Fruit fly (Drosophila melanogaster) S2 (cell line): Measurements from ENCODE around the gene kkv.

Experiments
- CG8478 ChIP-seq: fragments of >200 bp; optimal IDR thresholded peaks from 2 replicates; lab custom pipeline; 2018
- CTCF ChIP-seq, 2 experiments: fragments of >200 bp; optimal IDR thresholded peaks; 2 replicates each; lab custom pipeline; 2018

Gene kkv

dm6 chr3R:5392621-5393020 lies at the start of gene kkv:
TSS of gene kkv (minus strand) at chr3R:5392866.
- no peak for TF ChIP-seq CG8478
- TF ChIP-seq CTCF (optimal IDR thresholded peaks at IDR 0.05; lab: Kevin White, UChicago) = no peak

- TF ChIP-seq CG8478 (no peak), CTCF (optimal IDR thresholded peaks at IDR 0.05; lab: Kevin White, UChicago) (no peak)
These were observed 46.1 kb upstream of the kkv start for dm6 chr3R:5438750-5439149.

DNA sequence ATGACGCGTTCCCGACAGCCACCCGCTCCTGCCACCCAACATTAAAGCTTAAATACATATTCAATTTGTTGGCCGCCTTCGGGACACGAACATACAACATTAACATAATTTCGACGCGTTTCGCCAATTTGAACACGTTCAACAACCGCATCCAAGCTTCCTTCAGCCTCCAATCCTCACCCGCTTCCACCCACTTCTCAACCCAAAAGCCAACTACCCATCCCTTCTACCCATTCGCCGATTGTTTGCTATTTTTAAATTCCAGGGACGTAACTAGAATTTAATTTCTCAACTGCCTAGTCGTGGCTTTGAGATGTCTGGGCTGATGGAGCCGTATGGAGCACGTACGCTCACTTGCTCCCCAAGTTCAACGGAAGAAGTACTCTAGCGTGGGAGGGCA lies 37.1 kb upstream of the kkv start:
- TF ChIP-seq CTCF (optimal IDR thresholded peaks at IDR 0.05; lab: Kevin White, UChicago) = no peak
- TF ChIP-seq CG8478 = no peak

DNA sequence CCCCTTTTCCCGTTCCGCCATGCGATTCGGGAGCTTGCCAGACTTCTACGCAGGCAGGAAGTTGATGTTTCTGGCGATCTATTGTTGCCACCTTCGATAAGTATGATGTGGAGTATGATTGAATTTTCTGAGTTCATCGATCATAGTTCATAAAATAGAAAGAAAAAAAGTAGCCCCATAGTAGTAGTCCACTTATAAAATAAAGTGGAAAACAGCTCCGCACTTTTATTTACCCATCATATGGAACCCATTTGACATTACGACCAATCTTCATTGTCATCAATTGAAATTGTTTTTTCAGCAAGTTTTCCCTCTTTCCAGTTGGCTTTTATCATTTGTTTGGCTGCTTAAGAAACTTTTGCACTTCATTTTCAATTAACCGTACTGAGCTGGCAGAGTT lies 34.5 kb upstream of the kkv start, which contains the start of gene CG12147:
Gene CG12147, minus strand, starts transcription at position 101 of the 400 bp plus-strand sequence.
- no peak for TF ChIP-seq CG8478
- no peak for TF ChIP-seq CTCF (optimal IDR thresholded peaks at IDR 0.05; lab: Kevin White, UChicago)

DNA sequence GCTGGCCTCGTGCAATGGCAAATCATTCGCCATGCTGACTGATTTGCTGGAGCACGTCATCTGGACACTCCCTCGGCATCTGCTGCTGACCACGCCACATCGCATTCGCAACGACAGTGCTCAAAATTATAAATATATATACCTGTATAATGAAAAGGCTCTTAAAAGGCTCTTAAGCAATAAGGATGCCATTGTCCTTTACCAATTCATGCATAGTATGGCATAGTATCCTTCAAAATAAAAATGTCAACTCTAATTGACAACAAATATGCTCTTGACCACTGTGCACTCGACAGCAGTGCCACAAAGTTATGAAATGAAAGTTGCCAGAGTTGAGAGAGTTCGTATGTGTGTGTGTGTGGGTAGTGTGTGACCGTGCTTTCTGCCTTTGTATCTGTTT lies 29.5 kb upstream of the kkv start:
- TF ChIP-seq CTCF (optimal IDR thresholded peaks at IDR 0.05; lab: Kevin White, UChicago) (no peak), CG8478 (no peak)

- TF ChIP-seq CG8478 = no peak
- TF ChIP-seq CTCF (optimal IDR thresholded peaks at IDR 0.05; lab: Kevin White, UChicago) = no peak
These were observed 27.8 kb upstream of the kkv start for dm6 chr3R:5420454-5420853.

- TF ChIP-seq CG8478 (no peak), CTCF (optimal IDR thresholded peaks at IDR 0.05; lab: Kevin White, UChicago) (no peak)
These were observed 21.6 kb upstream of the kkv start, which contains the start of gene CG14669 for dm6 chr3R:5414147-5414748. TSS of gene CG14669 (plus strand) at chr3R:5414527.

dm6 chr3R:5412987-5413386 lies 20.3 kb upstream of the kkv start:
- no peak for TF ChIP-seq CG8478
- TF ChIP-seq CTCF (optimal IDR thresholded peaks at IDR 0.05; lab: Kevin White, UChicago) = no peak

DNA sequence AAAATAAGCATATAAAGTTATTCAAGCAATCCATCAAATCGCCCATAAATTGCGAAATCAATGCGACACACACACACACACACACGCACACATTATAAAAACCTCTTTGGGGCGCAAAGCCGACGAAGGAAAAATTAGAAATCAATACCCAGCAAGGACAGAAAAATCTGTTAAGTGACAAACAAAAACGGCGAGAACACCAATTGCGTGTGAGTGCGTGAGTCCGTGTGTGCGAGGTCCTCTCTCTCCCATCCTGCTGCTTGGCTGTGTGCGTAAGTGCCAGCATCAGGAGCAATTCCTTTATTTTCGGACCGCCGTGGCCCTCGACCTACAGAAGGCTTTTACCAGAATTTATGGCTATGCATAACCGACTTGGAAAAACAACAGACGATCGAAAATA lies 19.6 kb upstream of the kkv start, which contains the start of gene Orco:
Gene Orco, minus strand, starts transcription at position 101 of the 400 bp plus-strand sequence.
- no peak for TF ChIP-seq CG8478
- no peak for TF ChIP-seq CTCF (optimal IDR thresholded peaks at IDR 0.05; lab: Kevin White, UChicago)

DNA sequence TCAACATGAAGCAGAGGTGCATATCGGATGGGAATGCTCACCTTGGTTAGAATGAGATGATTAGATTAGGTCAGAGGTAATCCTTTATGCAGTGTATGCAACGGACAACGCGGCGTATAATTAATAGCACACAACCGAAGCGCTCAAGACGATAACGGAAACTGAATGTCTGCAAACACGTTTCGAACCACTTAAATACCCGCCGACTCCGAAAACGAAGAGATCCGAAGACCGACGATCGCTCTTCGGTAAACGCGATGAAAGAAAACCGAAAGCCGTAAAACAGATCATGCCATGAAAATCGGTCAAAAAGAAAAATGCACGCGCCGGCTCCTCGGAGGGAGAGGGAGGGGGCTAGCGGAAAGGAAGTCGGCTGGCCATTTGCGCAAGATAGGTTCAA lies 11.3 kb upstream of the kkv start, which contains the start of gene CG2663:
Gene CG2663, minus strand, starts transcription at position 173 of the 400 bp plus-strand sequence.
- no peak for TF ChIP-seq CTCF (optimal IDR thresholded peaks at IDR 0.05; lab: Kevin White, UChicago)
- TF ChIP-seq CG8478 = no peak

dm6 chr3R:5399096-5399495 lies 6.4 kb upstream of the kkv start, which contains the start of gene Or83a:
TSS of gene Or83a (minus strand) at chr3R:5399196.
- TF ChIP-seq CTCF (optimal IDR thresholded peaks at IDR 0.05; lab: Kevin White, UChicago) (no peak), CG8478 (no peak)

DNA sequence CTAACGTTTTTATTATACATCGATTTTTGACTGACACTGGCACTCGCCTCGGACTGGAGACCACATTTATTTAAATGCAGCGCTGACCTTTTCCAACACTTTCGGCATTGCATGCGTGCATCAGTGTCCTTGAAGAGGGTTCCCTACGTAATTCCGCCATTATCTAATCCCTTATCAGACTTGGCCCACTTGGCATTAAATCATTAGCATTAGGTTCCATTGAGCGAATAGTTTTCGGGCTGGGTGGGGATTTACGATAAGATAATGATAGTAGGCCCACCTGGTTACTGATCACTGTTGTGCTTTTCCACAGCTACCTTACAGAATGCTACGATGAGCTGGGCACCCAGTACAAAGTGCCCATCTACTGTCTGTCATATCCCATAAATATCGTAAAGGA lies 2.5 kb upstream of the kkv start:
- TF ChIP-seq CTCF (optimal IDR thresholded peaks at IDR 0.05; lab: Kevin White, UChicago) (no peak), CG8478 (no peak)

DNA sequence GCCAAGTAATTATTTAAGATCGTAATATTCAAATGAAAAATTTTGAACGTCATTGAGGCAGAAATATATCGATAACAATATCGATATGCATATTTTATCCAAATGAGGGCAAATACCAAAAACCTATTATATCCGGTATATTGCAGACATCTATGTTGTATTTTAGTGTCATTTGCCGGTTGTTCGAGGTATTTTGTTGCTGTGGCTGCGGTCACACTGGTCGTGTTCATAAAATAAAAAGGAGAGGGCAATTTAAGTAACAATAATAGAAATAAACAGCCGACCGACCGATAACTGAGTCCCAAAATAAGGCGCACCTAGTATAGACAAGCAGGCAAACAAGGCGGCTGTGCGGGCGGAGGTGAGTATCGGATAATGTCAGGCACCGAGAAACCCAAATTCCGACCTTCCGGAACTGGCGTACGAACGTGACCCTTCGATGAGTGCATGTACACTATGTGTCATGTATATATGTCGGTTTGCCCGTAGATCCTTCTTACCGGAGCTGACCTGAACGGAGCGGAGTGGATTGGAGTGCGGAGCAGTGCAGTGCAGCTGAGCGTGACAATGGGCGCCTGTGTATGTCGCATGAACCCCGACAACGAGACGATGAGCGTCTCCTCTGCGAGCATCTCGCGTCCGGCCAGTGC lies 1.2 kb upstream of the kkv start, which contains the start of gene CG1172:
Gene CG1172, plus strand, starts transcription at position 181 of the 650 bp plus-strand sequence.
- no peak for TF ChIP-seq CTCF (optimal IDR thresholded peaks at IDR 0.05; lab: Kevin White, UChicago)

DNA sequence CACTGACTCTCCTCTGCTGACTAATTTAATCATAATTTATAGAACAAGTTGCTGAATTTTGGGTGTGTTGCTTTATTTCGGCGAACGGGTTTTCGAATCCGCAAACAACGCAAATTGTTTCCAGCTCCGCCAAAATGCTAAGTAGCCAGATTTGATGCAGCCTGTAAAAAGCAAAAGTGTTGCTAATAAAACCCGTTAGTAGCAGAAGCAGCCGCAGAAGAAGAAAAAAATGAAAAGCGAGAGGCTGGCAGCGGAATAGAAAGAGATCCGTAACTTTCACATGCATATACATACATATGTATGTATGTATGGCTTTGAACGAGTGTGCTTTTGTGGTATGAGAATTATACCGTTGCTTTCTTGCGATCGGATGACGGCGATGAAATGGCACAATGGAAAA lies 633 bp downstream of the kkv start:
- TF ChIP-seq CG8478 = no peak
- TF ChIP-seq CTCF (optimal IDR thresholded peaks at IDR 0.05; lab: Kevin White, UChicago) = no peak

- no peak for TF ChIP-seq CG8478
- no peak for TF ChIP-seq CTCF (optimal IDR thresholded peaks at IDR 0.05; lab: Kevin White, UChicago)
These were observed 2.5 kb downstream of the kkv start for dm6 chr3R:5390095-5390663.

dm6 chr3R:5389435-5389834 lies 3.2 kb downstream of the kkv start:
- TF ChIP-seq CTCF (optimal IDR thresholded peaks at IDR 0.05; lab: Kevin White, UChicago) (no peak), CG8478 (no peak)
